Worm (Caenorhabditis elegans) whole organism, early embryonic: ENCODE data around the gene rskd-1.

ENCODE experiments used
- B0310.2 ChIP-seq: sonication (generic microtip); optimal IDR thresholded peaks from 2 replicates; lab custom pipeline; 2016; ENCODE audit warnings: mild to moderate bottlenecking, missing genetic modification characterization, missing compliant biosample characterization
- F13C5.2 ChIP-seq: sonication (generic microtip); optimal IDR thresholded peaks from 2 replicates; lab custom pipeline; 2017; ENCODE audit warnings: mild to moderate bottlenecking, missing genetic modification characterization, inconsistent platforms, missing compliant biosample characterization
- ama-1 ChIP-seq: fragments of 150-350 bp; optimal IDR thresholded peaks from 2 replicates; lab custom pipeline; 2014
- ceh-13 ChIP-seq: fragments of 200-800 bp; sonication (Bioruptor generic); optimal IDR thresholded peaks from 2 replicates; lab custom pipeline; 2018; ENCODE audit warnings: mild to moderate bottlenecking, missing genetic modification characterization, missing compliant biosample characterization
- flt-1 ChIP-seq: fragments of 200-800 bp; sonication (Bioruptor generic); IDR thresholded peaks from 2 replicates; pipeline ENCODE4 v1.3.6; 2022; ENCODE audit warnings: missing genetic modification characterization, missing compliant biosample characterization
- hmbx-1 ChIP-seq: sonication (generic microtip); optimal IDR thresholded peaks from 2 replicates; lab custom pipeline; 2016; ENCODE audit warnings: mild to moderate bottlenecking, missing genetic modification characterization, missing compliant biosample characterization
- hmg-4 ChIP-seq: fragments of 200-800 bp; sonication (Bioruptor generic); optimal IDR thresholded peaks from 2 replicates; lab custom pipeline; 2018; ENCODE audit warnings: mild to moderate bottlenecking, missing genetic modification characterization, missing compliant biosample characterization
- hnd-1 ChIP-seq: sonication (generic microtip); optimal IDR thresholded peaks from 2 replicates; lab custom pipeline; 2016; ENCODE audit warnings: missing genetic modification characterization, missing compliant biosample characterization
- pes-1 ChIP-seq: fragments of 200-800 bp; sonication (Bioruptor generic); IDR thresholded peaks from 2 replicates; pipeline ENCODE4 v1.3.6; 2022; ENCODE audit warnings: missing genetic modification reagents, missing genetic modification characterization, missing compliant biosample characterization
- scrt-1 ChIP-seq: fragments of 200-800 bp; sonication (Bioruptor generic); IDR thresholded peaks from 2 replicates; pipeline ENCODE4 v1.3.6; 2022; ENCODE audit warnings: missing genetic modification characterization, missing compliant biosample characterization
- sea-1 ChIP-seq: fragments of 200-800 bp; sonication (Bioruptor generic); conservative IDR thresholded peaks from 2 replicates; pipeline ENCODE4 v1.3.6; 2022; ENCODE audit warnings: missing genetic modification characterization, missing compliant biosample characterization
- tbx-11 ChIP-seq: fragments of 200-800 bp; sonication (Bioruptor generic); IDR thresholded peaks from 2 replicates; pipeline ENCODE4 v1.3.6; 2022; ENCODE audit warnings: missing genetic modification characterization, missing compliant biosample characterization
- tbx-37 ChIP-seq: fragments of 200-800 bp; sonication (Bioruptor generic); conservative IDR thresholded peaks from 2 replicates; pipeline ENCODE4 v1.3.6; 2022; ENCODE audit warnings: missing genetic modification reagents, missing genetic modification characterization, missing compliant biosample characterization
- tra-4 ChIP-seq: sonication (generic microtip); optimal IDR thresholded peaks from 2 replicates; lab custom pipeline; 2017; ENCODE audit warnings: missing genetic modification characterization, missing compliant biosample characterization

ce11 chrV:12300780-12301460 is 12.5 kb upstream of the rskd-1 start:
- no peak for TF ChIP-seq ceh-13 (GFP tag; lab: Kevin White, UChicago)
- no peak for TF ChIP-seq tbx-37 (GFP tag; lab: Robert Waterston, UW)
- no peak for TF ChIP-seq B0310.2
- no peak for TF ChIP-seq ama-1 (lab: Kevin White, UChicago)
- TF ChIP-seq tra-4 (tag; lab: Kevin White, UChicago) = no peak
- no peak for TF ChIP-seq tbx-11 (GFP tag; lab: Robert Waterston, UW)
- TF ChIP-seq pes-1 (GFP tag; lab: Robert Waterston, UW) = no peak
- TF ChIP-seq hmbx-1 (tag; lab: Kevin White, UChicago) = no peak
- TF ChIP-seq flt-1 (GFP tag; lab: Robert Waterston, UW) = no peak
- TF ChIP-seq sea-1 (GFP tag; lab: Robert Waterston, UW) = no peak
- no peak for TF ChIP-seq hmg-4 (GFP tag; lab: Kevin White, UChicago)
- TF ChIP-seq scrt-1 = no peak
- TF ChIP-seq hnd-1 (tag; lab: Kevin White, UChicago) = no peak
- TF ChIP-seq F13C5.2 (tag; lab: Kevin White, UChicago) = no peak
